Fruit fly (Drosophila melanogaster): ENCODE results near the gene RhoGAP71E.

Gene RhoGAP71E

DNA sequence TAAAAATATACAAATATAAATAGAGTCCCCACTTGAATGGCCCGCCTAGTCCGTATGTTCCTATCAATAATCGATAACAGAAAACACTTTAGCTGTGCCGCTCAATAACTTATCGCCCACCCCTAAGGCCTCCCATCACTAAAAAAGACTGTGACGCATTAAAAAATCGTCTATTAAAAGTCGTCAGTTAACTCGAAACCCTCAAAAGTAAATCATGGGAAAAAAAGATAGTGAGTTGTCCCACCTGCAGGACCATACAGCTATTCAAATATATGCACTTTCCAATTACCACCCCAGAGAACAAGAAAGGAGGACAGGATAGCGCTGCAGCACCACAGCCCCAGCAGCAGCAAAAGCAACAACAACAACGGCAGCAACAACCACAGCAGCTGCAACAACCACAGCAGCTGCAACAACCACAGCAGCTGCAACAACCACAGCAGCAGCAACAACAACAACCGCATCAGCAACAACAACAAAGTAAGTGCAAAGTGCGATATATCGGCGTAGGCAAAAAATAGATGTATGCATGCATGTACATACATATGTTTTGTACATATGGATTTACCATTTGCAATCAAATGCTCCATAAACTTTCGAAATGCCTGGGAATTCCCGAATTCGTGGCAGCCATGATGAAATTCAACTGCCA lies 34.5 kb upstream of the RhoGAP71E start, which contains the start of gene AGO2 (continued):
- TF ChIP-seq exex (tag; optimal IDR thresholded peaks at IDR 0.05) (peak; percentile 33), CG8924 (tag; optimal IDR thresholded peaks at IDR 0.05) (peak; percentile 38), NK7.1 (GFP tag; optimal IDR thresholded peaks at IDR 0.05) (no peak), CG4328 (GFP tag; optimal IDR thresholded peaks at IDR 0.05) (no peak), sqz (GFP tag; optimal IDR thresholded peaks at IDR 0.05) (no peak), da (GFP tag; optimal IDR thresholded peaks at IDR 0.05) (peak; percentile 62), CG10959 (GFP tag; IDR thresholded peaks at IDR 0.05) (no peak), repo (GFP tag; optimal IDR thresholded peaks at IDR 0.05) (no peak), Spps (tag; optimal IDR thresholded peaks at IDR 0.05) (no peak), CG14965 (GFP tag; optimal IDR thresholded peaks at IDR 0.05; ENCODE audit: borderline replicate concordance) (no peak), CG34376 (GFP tag; optimal IDR thresholded peaks at IDR 0.05) (peak; percentile 12), gfzf (GFP tag; optimal IDR thresholded peaks at IDR 0.05) (peak; percentile 41), Lpt (GFP tag; optimal IDR thresholded peaks at IDR 0.05) (no peak), gcm2 (GFP tag; optimal IDR thresholded peaks at IDR 0.05) (no peak), B-H2 (GFP tag; optimal IDR thresholded peaks at IDR 0.05) (no peak), Mes4 (GFP tag; optimal IDR thresholded peaks at IDR 0.05) (no peak), CG8765 (GFP tag; IDR thresholded peaks at IDR 0.05) (no peak), CG8944 (GFP tag; optimal IDR thresholded peaks at IDR 0.05) (no peak), CG8290 (GFP tag; optimal IDR thresholded peaks at IDR 0.05) (peak; percentile 2), CG8290 (tag; optimal IDR thresholded peaks at IDR 0.05) (no peak), zfh2 (GFP tag; optimal IDR thresholded peaks at IDR 0.05) (peak; percentile 9), CG13287 (GFP tag; IDR thresholded peaks at IDR 0.05; ENCODE audit: partially characterized antibody) (peak; percentile 80), Hand (GFP tag; optimal IDR thresholded peaks at IDR 0.05) (no peak), CG10979 (tag; optimal IDR thresholded peaks at IDR 0.05) (peak; percentile 12), stc (GFP tag; IDR thresholded peaks at IDR 0.05) (no peak), ase (GFP tag; IDR thresholded peaks at IDR 0.05) (no peak; the same call in 2 of the 3 replicates), jing (GFP tag; optimal IDR thresholded peaks at IDR 0.05) (no peak), CG2120 (GFP tag; optimal IDR thresholded peaks at IDR 0.05) (peak; percentile 11), dati (GFP tag; IDR thresholded peaks at IDR 0.05) (no peak), chinmo (GFP tag; IDR thresholded peaks at IDR 0.05; ENCODE audit: partially characterized antibody) (peak; percentile 95; the same call in 2 of the 4 replicates), CG2712 (tag; optimal IDR thresholded peaks at IDR 0.05) (peak; percentile 6)

DNA sequence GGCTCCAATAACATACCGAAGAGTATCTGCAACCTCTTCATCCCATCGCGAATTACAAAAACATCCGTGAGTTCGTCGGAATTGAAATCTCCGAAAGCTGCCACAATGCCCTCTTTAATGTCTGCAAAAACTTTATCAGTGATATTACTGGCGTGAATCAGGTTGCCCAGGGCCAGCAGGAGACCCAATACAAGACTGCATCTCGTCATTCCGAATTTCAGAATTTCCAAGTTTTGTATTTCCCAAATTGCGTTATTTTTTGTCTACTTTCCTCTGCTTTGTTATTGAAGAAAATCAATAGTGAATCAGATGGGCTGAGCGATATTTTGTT lies 26.0 kb upstream of the RhoGAP71E start:
- no peak for TF ChIP-seq CG9437 (GFP tag; optimal IDR thresholded peaks at IDR 0.05)
- no peak for TF ChIP-seq Dek (tag; optimal IDR thresholded peaks at IDR 0.05)
- no peak for TF ChIP-seq CG5245 (GFP tag; optimal IDR thresholded peaks at IDR 0.05)
- TF ChIP-seq CG10209 (GFP tag; optimal IDR thresholded peaks at IDR 0.05) = no peak
- no peak for TF ChIP-seq ase (GFP tag; IDR thresholded peaks at IDR 0.05)
- peak; percentile 80 for TF ChIP-seq MESR4 (GFP tag; optimal IDR thresholded peaks at IDR 0.05)
- peak; percentile 52; the same call in 1 of the 3 replicates for TF ChIP-seq HLH4C (GFP tag; IDR thresholded peaks at IDR 0.05; ENCODE audit: partially characterized antibody)
- no peak for TF ChIP-seq CG12236 (GFP tag; optimal IDR thresholded peaks at IDR 0.05)
- TF ChIP-seq Hr3 (GFP tag; optimal IDR thresholded peaks at IDR 0.05) = no peak
- no peak for TF ChIP-seq fd64A (GFP tag; optimal IDR thresholded peaks at IDR 0.05)
- no peak for TF ChIP-seq CG11723 (GFP tag; optimal IDR thresholded peaks at IDR 0.05)
- no peak for TF ChIP-seq emc (GFP tag; optimal IDR thresholded peaks at IDR 0.05)
- TF ChIP-seq chif (GFP tag; optimal IDR thresholded peaks at IDR 0.05) = no peak
- TF ChIP-seq eve (GFP tag; optimal IDR thresholded peaks at IDR 0.05) = no peak
- no peak for TF ChIP-seq CG10979 (tag; optimal IDR thresholded peaks at IDR 0.05)
- TF ChIP-seq CG4328 (GFP tag; optimal IDR thresholded peaks at IDR 0.05) = no peak
- TF ChIP-seq CG18619 (GFP tag; optimal IDR thresholded peaks at IDR 0.05) = no peak
- 0 out of 3 replicates have a peak, but pooled peaks have one; percentile 7 for TF ChIP-seq hb (GFP tag; IDR thresholded peaks at IDR 0.05; ENCODE audit: partially characterized antibody)
- no peak for TF ChIP-seq CG18476 (GFP tag; optimal IDR thresholded peaks at IDR 0.05)
- no peak for TF ChIP-seq CG13287 (GFP tag; IDR thresholded peaks at IDR 0.05; ENCODE audit: partially characterized antibody)
- TF ChIP-seq crp (GFP tag; optimal IDR thresholded peaks at IDR 0.05) = no peak
- TF ChIP-seq Sin3A (optimal IDR thresholded peaks at IDR 0.05) = no peak
- no peak for TF ChIP-seq abd-A (tag; optimal IDR thresholded peaks at IDR 0.05)
- no peak for TF ChIP-seq ftz-f1 (GFP tag; optimal IDR thresholded peaks at IDR 0.05)

All from whole organism, embryonic.